Worm (Caenorhabditis elegans) whole organism, L3 larva: ENCODE measurements around the gene Y48G9A.11.

ENCODE experiments used
- R02D3.7 ChIP-seq: fragments of 150-350 bp; optimal IDR thresholded peaks from 2 replicates; lab custom pipeline; 2014; ENCODE audit warnings: missing biosample characterization, missing genetic modification characterization
- ZK546.5 ChIP-seq: sonication (generic microtip); optimal IDR thresholded peaks from 2 replicates; lab custom pipeline; 2017; ENCODE audit warnings: missing biosample characterization, missing genetic modification characterization
- nhr-25 ChIP-seq: sonication (generic microtip); optimal IDR thresholded peaks from 2 replicates; lab custom pipeline; 2017; ENCODE audit warnings: missing biosample characterization, missing genetic modification characterization
- nhr-28 ChIP-seq: fragments of 150-350 bp; optimal IDR thresholded peaks from 2 replicates; lab custom pipeline; 2014; ENCODE audit warnings: missing biosample characterization, missing genetic modification characterization
- nhr-77 ChIP-seq: fragments of 150-350 bp; optimal IDR thresholded peaks from 2 replicates; lab custom pipeline; 2014; ENCODE audit warnings: missing biosample characterization, missing genetic modification characterization
- unc-62 ChIP-seq: fragments of 150-350 bp; sonication (generic microtip); optimal IDR thresholded peaks from 4 replicates; lab custom pipeline; 2014; ENCODE audit warnings: missing biosample characterization, missing genetic modification reagents, missing genetic modification characterization
- zag-1 ChIP-seq: fragments of 150-350 bp; optimal IDR thresholded peaks from 2 replicates; lab custom pipeline; 2014; ENCODE audit warnings: missing biosample characterization, missing genetic modification characterization

ce11 chrIII:2068248-2068647, 48.4 kb downstream of the Y48G9A.11 start, which contains the start of gene Y39A3A.3:
- TF ChIP-seq ZK546.5 = no peak
- no peak for TF ChIP-seq zag-1 (tag; lab: Kevin White, UChicago)
- no peak for TF ChIP-seq nhr-77 (tag; lab: Kevin White, UChicago)
- no peak for TF ChIP-seq R02D3.7
- TF ChIP-seq nhr-28 (tag; lab: Kevin White, UChicago) = no peak
- no peak for TF ChIP-seq nhr-25 (tag; lab: Kevin White, UChicago)
- TF ChIP-seq unc-62 (GFP tag; lab: Kevin White, UChicago) = no peak
